Worm (Caenorhabditis elegans): Measurements from ENCODE around the gene lap-2.

The lap-2 gene

ce11 chrV:13003378-13003777 is 40.1 kb upstream of the lap-2 start (continued):
- TF ChIP-seq hrde-1 (tag; optimal IDR thresholded peaks at IDR 0.05; ENCODE audit: borderline replicate concordance) (peak; percentile 63), sptf-2 (GFP tag; optimal IDR thresholded peaks at IDR 0.05) (peak; percentile 37), die-1 (tag; optimal IDR thresholded peaks at IDR 0.05) (peak; percentile 79), ztf-3 (GFP tag; optimal IDR thresholded peaks at IDR 0.05) (peak; percentile 45), ztf-18 (tag; optimal IDR thresholded peaks at IDR 0.05) (peak; percentile 62), lsl-1 (GFP tag; optimal IDR thresholded peaks at IDR 0.05) (peak; percentile 38), fkh-3 (tag; optimal IDR thresholded peaks at IDR 0.05) (peak; percentile 71), mes-4 (tag; optimal IDR thresholded peaks at IDR 0.05) (peak; percentile 67), F23B12.7 (tag; optimal IDR thresholded peaks at IDR 0.05; ENCODE audit: insufficient read depth) (peak; percentile 76), nfyb-1 (GFP tag; IDR thresholded peaks at IDR 0.05) (peak; percentile 85), unc-62 (GFP tag; optimal IDR thresholded peaks at IDR 0.05) (no peak), tbx-9 (tag; optimal IDR thresholded peaks at IDR 0.05; ENCODE audit: borderline replicate concordance) (no peak), pbrm-1 (GFP tag; IDR thresholded peaks at IDR 0.05) (peak; percentile 67), hmg-20 (GFP tag; IDR thresholded peaks at IDR 0.05) (no peak; the same call in 1 of the 2 replicates), snpc-4 (GFP tag; optimal IDR thresholded peaks at IDR 0.05) (peak; percentile 49), snpc-4 (tag; optimal IDR thresholded peaks at IDR 0.05) (peak in 3 of 4 experiments; percentile 52 to 73 (median 61)), cebp-2 (GFP tag; IDR thresholded peaks at IDR 0.05) (peak; percentile 83; the same call in 1 of the 2 replicates), dpl-1 (GFP tag; optimal IDR thresholded peaks at IDR 0.05) (no peak), madf-3 (GFP tag; IDR thresholded peaks at IDR 0.05) (no peak), ztf-28 (GFP tag; IDR thresholded peaks at IDR 0.05) (no peak), F57A8.1 (GFP tag; optimal IDR thresholded peaks at IDR 0.05) (peak; percentile 38), ztf-22 (GFP tag; optimal IDR thresholded peaks at IDR 0.05) (no peak), Y56A3A.18 (GFP tag; IDR thresholded peaks at IDR 0.05) (peak; percentile 39; the same call in 1 of the 2 replicates), B0261.1 (tag; optimal IDR thresholded peaks at IDR 0.05) (peak; percentile 87), hlh-26 (GFP tag; conservative IDR thresholded peaks at IDR 0.05) (no peak), egl-18 (GFP tag; IDR thresholded peaks at IDR 0.05) (no peak), F49E8.2 (tag; optimal IDR thresholded peaks at IDR 0.05; ENCODE audit: insufficient read depth) (peak; percentile 67), attf-5 (GFP tag; optimal IDR thresholded peaks at IDR 0.05) (no peak), zfh-2 (GFP tag; conservative IDR thresholded peaks at IDR 0.05) (0 out of 2 replicates have a peak, but pooled peaks have one; percentile 36), F57C9.4 (tag; optimal IDR thresholded peaks at IDR 0.05) (no peak), F10E7.11 (tag; optimal IDR thresholded peaks at IDR 0.05) (no peak), B0019.2 (GFP tag; conservative IDR thresholded peaks at IDR 0.05) (no peak), unc-130 (GFP tag; optimal IDR thresholded peaks at IDR 0.05) (peak; percentile 27), egl-44 (GFP tag; IDR thresholded peaks at IDR 0.05) (peak; percentile 84; the same call in 1 of the 2 replicates), lir-1 (GFP tag; conservative IDR thresholded peaks at IDR 0.05) (0 out of 2 replicates have a peak, but pooled peaks have one; percentile 42), nhr-90 (tag; optimal IDR thresholded peaks at IDR 0.05) (peak; percentile 76), K11D2.4 (GFP tag; IDR thresholded peaks at IDR 0.05) (no peak), ztf-25 (GFP tag; IDR thresholded peaks at IDR 0.05) (no peak), let-607 (tag; optimal IDR thresholded peaks at IDR 0.05) (peak; percentile 10 to 55), ceh-27 (GFP tag; optimal IDR thresholded peaks at IDR 0.05) (peak; percentile 37), tbp1 (GFP tag; optimal IDR thresholded peaks at IDR 0.05) (peak; percentile 90), hlh-12 (tag; optimal IDR thresholded peaks at IDR 0.05) (peak; percentile 2), lin-40 (tag; optimal IDR thresholded peaks at IDR 0.05) (peak; percentile 76), akir-1 (GFP tag; optimal IDR thresholded peaks at IDR 0.05) (no peak), F22D6.2 (tag; optimal IDR thresholded peaks at IDR 0.05) (no peak), sea-2 (GFP tag; IDR thresholded peaks at IDR 0.05) (no peak), snpc-1.1 (tag; optimal IDR thresholded peaks at IDR 0.05; ENCODE audit: insufficient read depth) (no peak), nhr-27 (tag; optimal IDR thresholded peaks at IDR 0.05) (no peak)

Measured in whole organism, young adult.